Worm (Caenorhabditis elegans) whole organism, L2 larva: ENCODE results near the gene nhr-5.

Source experiments
- C34F6.9 ChIP-seq: fragments of 150-350 bp; optimal IDR thresholded peaks from 2 replicates; lab custom pipeline; 2014; ENCODE audit warnings: missing biosample characterization, missing genetic modification characterization
- ZK546.5 ChIP-seq: sonication (generic microtip); optimal IDR thresholded peaks from 2 replicates; lab custom pipeline; 2017; ENCODE audit warnings: missing biosample characterization, missing genetic modification characterization
- alr-1 ChIP-seq: fragments of 150-350 bp; optimal IDR thresholded peaks from 2 replicates; lab custom pipeline; 2014; ENCODE audit warnings: missing biosample characterization, missing genetic modification characterization
- ama-1 ChIP-seq: fragments of 150-350 bp; optimal IDR thresholded peaks from 2 replicates; lab custom pipeline; 2018; ENCODE audit warnings: inconsistent platforms
- ceh-82 ChIP-seq: fragments of 150-350 bp; optimal IDR thresholded peaks from 2 replicates; lab custom pipeline; 2014; ENCODE audit warnings: missing biosample characterization, missing genetic modification characterization
- fos-1 ChIP-seq: fragments of 150-350 bp; optimal IDR thresholded peaks from 2 replicates; lab custom pipeline; 2014; ENCODE audit warnings: missing biosample characterization, missing genetic modification characterization
- gmeb-1 ChIP-seq: fragments of 150-350 bp; optimal IDR thresholded peaks from 2 replicates; lab custom pipeline; 2014; ENCODE audit warnings: missing biosample characterization, missing genetic modification characterization
- lin-13 ChIP-seq: fragments of 150-350 bp; optimal IDR thresholded peaks from 2 replicates; lab custom pipeline; 2014; ENCODE audit warnings: missing biosample characterization, missing genetic modification reagents, missing genetic modification characterization
- lsy-2 ChIP-seq, 2 experiments: fragments of 150-350 bp in 1 of 2; sonication (generic microtip) in 1 of 2; optimal IDR thresholded peaks; 2 replicates each; lab custom pipeline; 2014 to 2017; ENCODE audit warnings: missing biosample characterization in 2 of 2, missing genetic modification characterization in 2 of 2
- mdl-1 ChIP-seq, 2 experiments: fragments of 150-350 bp in 1 of 2; sonication (generic microtip) in 1 of 2; optimal IDR thresholded peaks; 2 replicates each; lab custom pipeline; 2017; ENCODE audit warnings: missing biosample characterization in 2 of 2, missing genetic modification characterization in 2 of 2
- nhr-11 ChIP-seq: fragments of 150-350 bp; optimal IDR thresholded peaks from 2 replicates; lab custom pipeline; 2014; ENCODE audit warnings: missing biosample characterization, missing genetic modification characterization
- nhr-12 ChIP-seq: fragments of 150-350 bp; optimal IDR thresholded peaks from 2 replicates; lab custom pipeline; 2014; ENCODE audit warnings: missing biosample characterization, missing genetic modification characterization
- nhr-23 ChIP-seq: fragments of 150-350 bp; optimal IDR thresholded peaks from 2 replicates; lab custom pipeline; 2014; ENCODE audit warnings: missing biosample characterization, missing genetic modification reagents, missing genetic modification characterization
- nhr-6 ChIP-seq: fragments of 150-350 bp; optimal IDR thresholded peaks from 2 replicates; lab custom pipeline; 2014; ENCODE audit warnings: missing biosample characterization, missing genetic modification characterization
- sma-3 ChIP-seq: sonication (generic microtip); optimal IDR thresholded peaks from 2 replicates; lab custom pipeline; 2016; ENCODE audit warnings: missing genetic modification reagents, missing genetic modification characterization, missing compliant biosample characterization
- sma-9 ChIP-seq, 2 experiments: fragments of 150-350 bp in 1 of 2; sonication (generic microtip) in 1 of 2; optimal IDR thresholded peaks; 2 replicates each; lab custom pipeline; 2014 to 2016; ENCODE audit warnings: missing genetic modification characterization in 2 of 2, mild to moderate bottlenecking in 1 of 2, missing biosample characterization in 1 of 2, missing compliant biosample characterization in 1 of 2, missing genetic modification reagents in 1 of 2, moderate library complexity in 1 of 2
- snpc-4 ChIP-seq: fragments of 150-350 bp; optimal IDR thresholded peaks from 2 replicates; lab custom pipeline; 2014; ENCODE audit warnings: missing biosample characterization, missing genetic modification characterization
- unc-39 ChIP-seq: fragments of 150-350 bp; optimal IDR thresholded peaks from 2 replicates; lab custom pipeline; 2014; ENCODE audit warnings: missing biosample characterization, missing genetic modification characterization
- zag-1 ChIP-seq: fragments of 150-350 bp; optimal IDR thresholded peaks from 2 replicates; lab custom pipeline; 2014; ENCODE audit warnings: missing biosample characterization, missing genetic modification characterization
- ztf-1 ChIP-seq: fragments of 200-800 bp; sonication (Bioruptor generic); conservative IDR thresholded peaks from 2 replicates; pipeline ENCODE4 v1.3.6; 2022; ENCODE audit warnings: missing genetic modification characterization, missing compliant biosample characterization

Gene nhr-5

ce11 chrIV:15441308-15441707 is 41.2 kb downstream of the nhr-5 start, which contains the start of gene Y73F8A.22:
Gene Y73F8A.22 (minus strand): TSS chrIV:15441408.
- TF ChIP-seq gmeb-1 (tag; lab: Kevin White, UChicago), result no peak
- no peak for TF ChIP-seq fos-1 (tag; lab: Kevin White, UChicago)
- TF ChIP-seq snpc-4 (tag; lab: Kevin White, UChicago), result no peak
- TF ChIP-seq, all 48 proteins: peak for 0

ce11 chrIV:15444481-15444880 is 44.4 kb downstream of the nhr-5 start, which contains the start of gene Y73F8A.23:
Gene Y73F8A.23 (minus strand): TSS chrIV:15444581.
- TF ChIP-seq mdl-1 (tag; optimal IDR thresholded peaks at IDR 0.05; lab: Kevin White, UChicago), result no peak
- TF ChIP-seq nhr-12 (tag; lab: Kevin White, UChicago), result no peak
- TF ChIP-seq sma-3 (GFP tag; lab: Kevin White, UChicago), result no peak
- no peak for TF ChIP-seq lin-13 (GFP tag; lab: Kevin White, UChicago)
- TF ChIP-seq ztf-1 (GFP tag; lab: Robert Waterston, UW), result no peak
- no peak for TF ChIP-seq unc-39
- TF ChIP-seq ceh-82 (tag; lab: Kevin White, UChicago), result no peak
- TF ChIP-seq fos-1 (tag; lab: Kevin White, UChicago), result no peak
- TF ChIP-seq nhr-23, result no peak
- no peak for TF ChIP-seq ZK546.5 (tag; lab: Kevin White, UChicago)
- no peak for TF ChIP-seq zag-1 (tag; lab: Kevin White, UChicago)
- no peak for TF ChIP-seq nhr-11 (tag; lab: Kevin White, UChicago)
- TF ChIP-seq lsy-2 (tag; optimal IDR thresholded peaks at IDR 0.05; lab: Kevin White, UChicago), result no peak

- TF ChIP-seq C34F6.9 (no peak), sma-9 (GFP tag; optimal IDR thresholded peaks at IDR 0.05; lab: Kevin White, UChicago) (no peak), sma-9 (tag; optimal IDR thresholded peaks at IDR 0.05; lab: Kevin White, UChicago) (no peak), zag-1 (tag; lab: Kevin White, UChicago) (no peak), ama-1 (lab: Kevin White, UChicago) (no peak), alr-1 (tag; lab: Kevin White, UChicago) (no peak), nhr-6 (tag; lab: Kevin White, UChicago) (no peak), unc-39 (no peak)
Measured at ce11 chrIV:15453137-15453788, 53.2 kb downstream of the nhr-5 start, which contains the start of gene gtf-2H4. Gene gtf-2H4 (minus strand): TSS chrIV:15453187.
